Fruit fly (Drosophila melanogaster) whole organism, prepupa: ENCODE results near the gene Atac3.
A peak's percentile ranks its signal among the peaks of the same experiment; 100 is the strongest.

Source experiments
- CG10631 ChIP-seq: fragments of 200-800 bp; sonication (Bioruptor generic); optimal IDR thresholded peaks from 2 replicates; lab custom pipeline; 2016; ENCODE audit warnings: missing biosample characterization, missing genetic modification characterization
- CG10669 ChIP-seq: fragments of 200-800 bp; sonication (Bioruptor generic); optimal IDR thresholded peaks from 3 replicates; lab custom pipeline; 2018; ENCODE audit warnings: missing biosample characterization, mild to moderate bottlenecking, missing genetic modification characterization, moderate library complexity
- CG11294 ChIP-seq: fragments of 200-800 bp; sonication (Bioruptor generic); IDR thresholded peaks from 2 replicates; pipeline ENCODE4 v1.3.6; 2022; ENCODE audit warnings: missing biosample characterization, missing genetic modification characterization
- CG11762 ChIP-seq: fragments of 200-800 bp; sonication (Bioruptor generic); optimal IDR thresholded peaks from 3 replicates; lab custom pipeline; 2016; ENCODE audit warnings: missing biosample characterization, missing genetic modification characterization; ENCODE audit not compliant: insufficient read depth
- CG11902 ChIP-seq: fragments of 200-800 bp; sonication (Bioruptor generic); optimal IDR thresholded peaks from 3 replicates; lab custom pipeline; 2016; ENCODE audit warnings: missing biosample characterization, missing genetic modification characterization
- CG15336 ChIP-seq: fragments of 200-800 bp; sonication (Bioruptor generic); IDR thresholded peaks from 2 replicates; pipeline ENCODE4 v1.3.6; 2022; ENCODE audit warnings: missing biosample characterization, missing genetic modification characterization
- CG1621 ChIP-seq: fragments of 200-800 bp; sonication (Bioruptor generic); optimal IDR thresholded peaks from 3 replicates; lab custom pipeline; 2018; ENCODE audit warnings: missing biosample characterization, mild to moderate bottlenecking, missing genetic modification characterization
- CG16779 ChIP-seq: fragments of 200-800 bp; sonication (Bioruptor generic); optimal IDR thresholded peaks from 3 replicates; lab custom pipeline; 2017; ENCODE audit warnings: missing biosample characterization, mild to moderate bottlenecking, missing genetic modification characterization
- CG3032 ChIP-seq: fragments of 200-800 bp; optimal IDR thresholded peaks from 2 replicates; lab custom pipeline; 2019; ENCODE audit warnings: missing biosample characterization, mild to moderate bottlenecking, missing genetic modification characterization, moderate library complexity
- CG31627 ChIP-seq: fragments of 200-800 bp; sonication (Bioruptor generic); optimal IDR thresholded peaks from 3 replicates; lab custom pipeline; 2016; ENCODE audit warnings: missing biosample characterization, missing genetic modification characterization
- CG32006 ChIP-seq: fragments of 200-800 bp; sonication (Bioruptor generic); optimal IDR thresholded peaks from 3 replicates; lab custom pipeline; 2017; ENCODE audit warnings: missing biosample characterization, mild to moderate bottlenecking, missing genetic modification characterization
- CG34406 ChIP-seq: fragments of 200-800 bp; sonication (Bioruptor generic); optimal IDR thresholded peaks from 3 replicates; lab custom pipeline; 2016; ENCODE audit warnings: missing biosample characterization, missing genetic modification characterization
- CG3919 ChIP-seq: fragments of 200-800 bp; sonication (Bioruptor generic); optimal IDR thresholded peaks from 3 replicates; lab custom pipeline; 2016; ENCODE audit warnings: missing biosample characterization, missing genetic modification characterization
- CG6163 ChIP-seq: fragments of 200-800 bp; sonication (Bioruptor generic); IDR thresholded peaks from 3 replicates; pipeline ENCODE4 v1.3.6; 2022; ENCODE audit warnings: missing biosample characterization, missing genetic modification characterization
- CG6276 ChIP-seq: fragments of 200-800 bp; sonication (Bioruptor generic); optimal IDR thresholded peaks from 2 replicates; lab custom pipeline; 2017; ENCODE audit warnings: missing biosample characterization, mild to moderate bottlenecking, missing genetic modification characterization
- CG6792 ChIP-seq: fragments of 200-800 bp; sonication (Bioruptor generic); optimal IDR thresholded peaks from 3 replicates; lab custom pipeline; 2016; ENCODE audit warnings: missing biosample characterization, missing genetic modification characterization
- CG6854 ChIP-seq: fragments of 200-800 bp; sonication (Bioruptor generic); optimal IDR thresholded peaks from 2 replicates; lab custom pipeline; 2017; ENCODE audit warnings: missing biosample characterization, mild to moderate bottlenecking, missing genetic modification characterization
- CG8119 ChIP-seq: fragments of 200-800 bp; sonication (Bioruptor generic); IDR thresholded peaks from 3 replicates; pipeline ENCODE4 v1.3.6; 2022; ENCODE audit warnings: missing biosample characterization, missing genetic modification characterization
- CG8632 ChIP-seq: fragments of 200-800 bp; sonication (Bioruptor generic); optimal IDR thresholded peaks from 3 replicates; lab custom pipeline; 2016; ENCODE audit warnings: missing biosample characterization, missing genetic modification characterization
- CG9139 ChIP-seq: fragments of 200-800 bp; sonication (Bioruptor generic); optimal IDR thresholded peaks from 3 replicates; lab custom pipeline; 2017; ENCODE audit warnings: missing biosample characterization, mild to moderate bottlenecking, missing genetic modification characterization
- Eip78C ChIP-seq: fragments of 200-800 bp; sonication (Bioruptor generic); peaks from one replicate; lab custom pipeline; 2016; ENCODE audit warnings: missing biosample characterization, missing genetic modification characterization
- Eip93F ChIP-seq: fragments of 200-800 bp; sonication (Bioruptor generic); optimal IDR thresholded peaks from 2 replicates; lab custom pipeline; 2016; ENCODE audit warnings: missing biosample characterization, mild to moderate bottlenecking, missing genetic modification characterization
- Ets21C ChIP-seq: fragments of 200-800 bp; sonication (Bioruptor generic); optimal IDR thresholded peaks from 3 replicates; lab custom pipeline; 2016; ENCODE audit warnings: missing biosample characterization, missing genetic modification characterization
- Ets96B ChIP-seq: fragments of 200-800 bp; optimal IDR thresholded peaks from 2 replicates; lab custom pipeline; 2019; ENCODE audit warnings: missing biosample characterization, mild to moderate bottlenecking, missing genetic modification characterization, moderate library complexity
- Gug ChIP-seq: fragments of 200-800 bp; sonication (Bioruptor generic); IDR thresholded peaks from 2 replicates; pipeline ENCODE4 v1.3.6; 2022; ENCODE audit warnings: missing biosample characterization, missing genetic modification characterization
- Hr38 ChIP-seq: sonication (Bioruptor generic); optimal IDR thresholded peaks from 2 replicates; lab custom pipeline; 2016; ENCODE audit warnings: missing biosample characterization, missing genetic modification characterization
- Lpt ChIP-seq: fragments of 200-800 bp; sonication (Bioruptor generic); optimal IDR thresholded peaks from 3 replicates; lab custom pipeline; 2016; ENCODE audit warnings: missing biosample characterization, missing genetic modification characterization
- Smox ChIP-seq: fragments of 200-800 bp; sonication (Bioruptor generic); optimal IDR thresholded peaks from 3 replicates; lab custom pipeline; 2016; ENCODE audit warnings: missing biosample characterization, missing genetic modification characterization
- Sox102F ChIP-seq: fragments of 200-800 bp; sonication (Bioruptor generic); optimal IDR thresholded peaks from 2 replicates; lab custom pipeline; 2016; ENCODE audit warnings: missing biosample characterization, mild to moderate bottlenecking, missing genetic modification characterization
- Sox14 ChIP-seq: fragments of 200-800 bp; sonication (Bioruptor generic); optimal IDR thresholded peaks from 3 replicates; lab custom pipeline; 2016; ENCODE audit warnings: missing biosample characterization, missing genetic modification characterization
- Sox15 ChIP-seq: fragments of 200-800 bp; sonication (Bioruptor generic); optimal IDR thresholded peaks from 3 replicates; lab custom pipeline; 2016; ENCODE audit warnings: missing biosample characterization, missing genetic modification characterization
- achi ChIP-seq: fragments of 200-800 bp; sonication (Bioruptor generic); optimal IDR thresholded peaks from 3 replicates; lab custom pipeline; 2016; ENCODE audit warnings: missing biosample characterization, missing genetic modification characterization
- cyc ChIP-seq: fragments of 200-800 bp; sonication (Bioruptor generic); optimal IDR thresholded peaks from 3 replicates; lab custom pipeline; 2016; ENCODE audit warnings: missing biosample characterization, missing genetic modification characterization
- dac ChIP-seq: fragments of 200-800 bp; sonication (Bioruptor generic); optimal IDR thresholded peaks from 2 replicates; lab custom pipeline; 2017; ENCODE audit warnings: missing biosample characterization, mild to moderate bottlenecking, missing genetic modification characterization
- dsx ChIP-seq: fragments of 200-800 bp; optimal IDR thresholded peaks from 3 replicates; lab custom pipeline; 2019; ENCODE audit warnings: missing biosample characterization, mild to moderate bottlenecking, missing genetic modification characterization, moderate library complexity; ENCODE audit not compliant: poor library complexity, severe bottlenecking
- esn ChIP-seq: fragments of 200-800 bp; sonication (Bioruptor generic); optimal IDR thresholded peaks from 2 replicates; lab custom pipeline; 2016; ENCODE audit warnings: missing biosample characterization, mild to moderate bottlenecking, missing genetic modification characterization, moderate library complexity
- fd85E ChIP-seq: fragments of 200-800 bp; sonication (Bioruptor generic); optimal IDR thresholded peaks from 3 replicates; lab custom pipeline; 2016; ENCODE audit warnings: missing biosample characterization, missing genetic modification characterization
- fkh ChIP-seq: fragments of 200-800 bp; sonication (Bioruptor generic); optimal IDR thresholded peaks from 3 replicates; lab custom pipeline; 2017; ENCODE audit warnings: missing biosample characterization, mild to moderate bottlenecking, missing genetic modification characterization, moderate library complexity
- lz ChIP-seq: fragments of 200-800 bp; sonication (Bioruptor generic); optimal IDR thresholded peaks from 3 replicates; lab custom pipeline; 2016; ENCODE audit warnings: missing biosample characterization, missing genetic modification characterization
- pdm3 ChIP-seq: fragments of 200-800 bp; sonication (Bioruptor generic); optimal IDR thresholded peaks from 3 replicates; lab custom pipeline; 2016; ENCODE audit warnings: missing biosample characterization, missing genetic modification characterization
- salr ChIP-seq, 2 experiments: fragments of 200-800 bp; sonication (Bioruptor generic); optimal IDR thresholded peaks; 3 replicates each; lab custom pipeline; 2016 to 2018; ENCODE audit warnings: missing biosample characterization in 2 of 2, missing genetic modification characterization in 2 of 2, mild to moderate bottlenecking in 1 of 2
- spab ChIP-seq: fragments of 200-800 bp; sonication (Bioruptor generic); optimal IDR thresholded peaks from 2 replicates; lab custom pipeline; 2017; ENCODE audit warnings: missing biosample characterization, mild to moderate bottlenecking, missing genetic modification characterization, missing genetic modification reagents
- svp ChIP-seq: fragments of 200-800 bp; sonication (Bioruptor generic); peaks from one replicate; lab custom pipeline; 2016; ENCODE audit warnings: missing biosample characterization, missing genetic modification characterization
- topi ChIP-seq: fragments of 200-800 bp; sonication (Bioruptor generic); optimal IDR thresholded peaks from 3 replicates; lab custom pipeline; 2016; ENCODE audit warnings: missing biosample characterization, missing genetic modification characterization
- vri ChIP-seq: fragments of 200-800 bp; sonication (Bioruptor generic); optimal IDR thresholded peaks from 3 replicates; lab custom pipeline; 2016; ENCODE audit warnings: missing biosample characterization, mild to moderate bottlenecking, missing genetic modification characterization

The Atac3 gene

DNA sequence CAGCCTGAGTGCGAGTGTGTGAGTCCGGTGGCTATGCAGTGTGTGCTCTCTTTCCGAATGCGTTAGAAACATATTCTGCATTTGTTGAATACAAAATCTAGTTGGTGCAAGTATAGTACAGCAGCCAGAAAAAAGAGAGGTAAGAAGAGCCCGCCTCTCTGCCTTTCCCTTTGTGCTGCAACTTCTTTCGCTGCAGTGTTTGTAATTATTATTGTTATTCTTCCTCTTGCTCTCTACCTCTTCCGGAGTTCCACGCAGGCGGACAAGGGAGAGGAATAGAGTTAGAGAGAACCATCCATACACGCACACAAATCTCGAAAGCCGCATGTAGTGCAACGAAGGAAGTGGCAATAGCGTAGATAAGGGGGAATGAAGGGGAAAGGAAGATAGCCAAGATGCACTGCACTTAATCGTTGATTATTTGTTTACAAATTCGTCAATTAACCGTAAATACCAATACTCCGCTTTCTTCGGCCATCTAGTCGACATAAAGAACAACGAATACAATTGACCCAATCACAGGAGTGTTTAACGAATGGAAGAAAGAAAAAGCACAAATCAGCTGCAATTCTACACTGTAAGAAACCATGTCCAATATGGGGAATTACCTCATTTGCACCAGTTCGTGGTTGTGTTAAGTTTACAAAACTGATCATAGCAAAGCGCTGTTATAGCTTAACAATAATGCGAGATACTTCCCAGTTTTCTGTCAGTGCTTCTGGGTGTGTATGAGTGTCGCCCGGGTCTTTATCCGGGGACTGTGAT lies 20.0 kb upstream of the Atac3 start (continued):
- TF ChIP-seq CG10631 (peak; percentile 91), Smox (GFP tag; lab: Kevin White, UChicago) (peak; percentile 85), vri (peak; percentile 81), lz (GFP tag; lab: Kevin White, UChicago) (peak; percentile 85), cyc (GFP tag; lab: Kevin White, UChicago) (peak; percentile 89), pdm3 (GFP tag; lab: Kevin White, UChicago) (peak; percentile 91), topi (GFP tag; lab: Kevin White, UChicago) (peak; percentile 81), CG34406 (GFP tag; lab: Kevin White, UChicago) (peak; percentile 77), fkh (GFP tag; lab: Kevin White, UChicago) (no peak), CG10669 (peak; percentile 85), CG6792 (GFP tag; lab: Kevin White, UChicago) (peak; percentile 86), CG16779 (tag; lab: Kevin White, UChicago) (peak; percentile 81), Ets96B (tag; lab: Kevin White, UChicago) (peak; percentile 81), CG9139 (GFP tag; lab: Kevin White, UChicago) (peak; percentile 52), CG1621 (tag; lab: Kevin White, UChicago) (peak; percentile 79), Sox102F (peak; percentile 82), dsx (peak; percentile 78)

DNA sequence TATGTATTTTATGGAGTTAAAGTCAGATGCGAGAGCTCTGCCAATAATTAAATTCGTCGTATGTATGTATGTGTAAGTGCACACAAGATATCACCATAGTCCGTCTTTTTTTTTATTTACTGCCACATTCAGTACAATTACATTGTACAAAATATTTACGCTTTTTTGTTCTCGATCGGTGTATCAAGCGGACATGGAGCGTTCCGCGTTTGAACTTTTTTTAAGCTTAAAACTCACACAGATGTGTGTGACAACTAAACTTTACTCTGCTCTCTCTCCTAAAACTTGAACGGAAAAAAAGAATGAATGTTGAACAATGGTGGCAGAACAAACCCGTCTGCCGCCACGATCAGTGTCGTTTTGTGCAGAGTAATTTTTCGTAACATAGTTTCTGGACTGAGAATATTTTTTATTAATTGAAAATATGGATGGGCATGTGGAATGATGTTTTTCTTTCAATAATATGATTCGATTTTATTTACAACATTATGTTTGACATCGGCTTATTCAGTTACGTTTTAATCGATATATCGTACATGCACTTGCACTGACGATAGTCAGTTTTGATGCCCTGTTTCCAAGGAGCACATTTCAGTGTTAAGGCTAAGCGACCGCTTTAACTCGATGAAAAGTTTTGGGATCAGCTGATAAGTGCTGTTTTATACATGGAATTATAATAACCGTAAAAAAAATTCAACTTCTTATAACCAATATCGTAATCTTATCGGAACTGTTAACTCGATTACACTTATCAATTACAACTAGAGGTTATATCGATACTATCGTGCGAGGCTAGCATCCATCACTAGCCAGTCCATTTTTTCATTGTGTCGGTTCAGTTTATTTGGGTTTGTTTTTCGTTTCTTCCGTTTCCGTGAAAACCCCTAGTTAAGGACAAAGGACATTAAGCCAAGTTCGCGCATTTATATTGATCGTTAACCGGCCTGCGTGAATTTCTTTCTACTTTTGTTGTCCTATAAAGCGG lies 19.2 kb upstream of the Atac3 start, which contains the start of gene mth:
Gene mth, minus strand, starts transcription at position 302 of the 985 bp plus-strand sequence.
- TF ChIP-seq CG11294 (GFP tag; lab: Robert Waterston, UW), result 0 out of 2 replicates have a peak, but pooled peaks have one; percentile 9
- no peak for TF ChIP-seq Lpt (GFP tag; lab: Kevin White, UChicago)
- TF ChIP-seq fkh (GFP tag; lab: Kevin White, UChicago), result peak; percentile 52
- no peak for TF ChIP-seq CG10669
- TF ChIP-seq Smox (GFP tag; lab: Kevin White, UChicago), result no peak
- TF ChIP-seq topi (GFP tag; lab: Kevin White, UChicago), result peak; percentile 45
- no peak for TF ChIP-seq dac (GFP tag; lab: Kevin White, UChicago)
- TF ChIP-seq Ets21C, result peak; percentile 50
- peak; percentile 55 for TF ChIP-seq CG6854
- peak; percentile 61 for TF ChIP-seq CG3032
- TF ChIP-seq CG8119, result 0 out of 3 replicates have a peak, but pooled peaks have one; percentile 15
- peak; percentile 43 for TF ChIP-seq achi
- peak; percentile 38 for TF ChIP-seq CG3919 (GFP tag; lab: Kevin White, UChicago)
- peak; percentile 29 for TF ChIP-seq CG9139 (GFP tag; lab: Kevin White, UChicago)
- TF ChIP-seq CG31627 (GFP tag; lab: Kevin White, UChicago), result peak; percentile 68
- TF ChIP-seq CG6792 (GFP tag; lab: Kevin White, UChicago), result no peak
- peak; percentile 66 for TF ChIP-seq Sox14 (GFP tag; lab: Kevin White, UChicago)
- TF ChIP-seq Eip93F, result no peak
- peak; percentile 53 for TF ChIP-seq Eip78C (GFP tag; lab: Kevin White, UChicago)
- no peak for TF ChIP-seq CG11902
- TF ChIP-seq lz (GFP tag; lab: Kevin White, UChicago), result peak; percentile 69
- peak; percentile 60 for TF ChIP-seq CG6276 (GFP tag; lab: Kevin White, UChicago)
- TF ChIP-seq CG6163, result peak; percentile 33; the same call in 2 of the 3 replicates
- no peak for TF ChIP-seq CG8632 (GFP tag; lab: Kevin White, UChicago)
- peak; percentile 39 for TF ChIP-seq CG32006 (GFP tag; lab: Kevin White, UChicago)
- no peak for TF ChIP-seq Hr38 (GFP tag; lab: Kevin White, UChicago)
- TF ChIP-seq Sox102F, result peak; percentile 2
- TF ChIP-seq esn (GFP tag; lab: Kevin White, UChicago), result peak; percentile 62
- TF ChIP-seq Sox15 (GFP tag; lab: Kevin White, UChicago), result peak; percentile 6
- TF ChIP-seq Gug (GFP tag; lab: Robert Waterston, UW), result no peak
- TF ChIP-seq svp (GFP tag; lab: Kevin White, UChicago), result peak; percentile 80
- no peak for TF ChIP-seq CG11762 (GFP tag; lab: Kevin White, UChicago)
- TF ChIP-seq fd85E (GFP tag; lab: Kevin White, UChicago), result peak; percentile 52
- peak; percentile 29 for TF ChIP-seq vri
- TF ChIP-seq CG15336 (GFP tag; lab: Robert Waterston, UW), result peak; percentile 39; the same call in 1 of the 2 replicates
- no peak for TF ChIP-seq salr (GFP tag; optimal IDR thresholded peaks at IDR 0.05; lab: Kevin White, UChicago)
- TF ChIP-seq spab (GFP tag; lab: Kevin White, UChicago), result no peak
- TF ChIP-seq CG34406 (GFP tag; lab: Kevin White, UChicago), result no peak
